Fruit fly (Drosophila melanogaster) whole organism, embryonic: ENCODE data around the gene CG4914.

Source experiments
- Aef1 ChIP-seq: fragments of 200-800 bp; sonication (Bioruptor generic); IDR thresholded peaks from 3 replicates; pipeline ENCODE4 v1.3.6; 2022; ENCODE audit warnings: missing biosample characterization, missing genetic modification characterization
- Atf6 ChIP-seq: fragments of 200-800 bp; sonication (Bioruptor generic); IDR thresholded peaks from 2 replicates; pipeline ENCODE4 v1.3.6; 2022; ENCODE audit warnings: missing biosample characterization, missing genetic modification characterization
- CG10267 ChIP-seq: fragments of 200-800 bp; sonication (Bioruptor generic); optimal IDR thresholded peaks from 2 replicates; lab custom pipeline; 2018; ENCODE audit warnings: missing biosample characterization, mild to moderate bottlenecking, missing genetic modification characterization, moderate library complexity
- CG10979 ChIP-seq: fragments of 200-800 bp; sonication (Bioruptor generic); optimal IDR thresholded peaks from 2 replicates; lab custom pipeline; 2018; ENCODE audit warnings: missing biosample characterization, mild to moderate bottlenecking, missing genetic modification characterization, moderate library complexity
- CG12391 ChIP-seq: fragments of 200-800 bp; sonication (Bioruptor generic); optimal IDR thresholded peaks from 3 replicates; lab custom pipeline; 2018; ENCODE audit warnings: missing biosample characterization, mild to moderate bottlenecking, missing genetic modification characterization, moderate library complexity
- CG13775 ChIP-seq: fragments of 200-800 bp; sonication (Bioruptor generic); optimal IDR thresholded peaks from 3 replicates; lab custom pipeline; 2017; ENCODE audit warnings: missing biosample characterization, mild to moderate bottlenecking, missing genetic modification characterization
- CG17385 ChIP-seq: fragments of 200-800 bp; sonication (Bioruptor generic); optimal IDR thresholded peaks from 3 replicates; lab custom pipeline; 2018; ENCODE audit warnings: missing biosample characterization, mild to moderate bottlenecking, missing genetic modification characterization
- CG17912 ChIP-seq: fragments of 200-800 bp; sonication (Bioruptor generic); optimal IDR thresholded peaks from 2 replicates; lab custom pipeline; 2018; ENCODE audit warnings: missing biosample characterization, mild to moderate bottlenecking, missing genetic modification characterization
- CG1792 ChIP-seq: fragments of 200-800 bp; sonication (Bioruptor generic); optimal IDR thresholded peaks from 2 replicates; lab custom pipeline; 2016; ENCODE audit warnings: missing biosample characterization, missing genetic modification characterization
- CG18599 ChIP-seq: fragments of 200-800 bp; sonication (Bioruptor generic); optimal IDR thresholded peaks from 3 replicates; lab custom pipeline; 2017; ENCODE audit warnings: missing biosample characterization, missing genetic modification characterization, mild to moderate bottlenecking, moderate library complexity, missing genetic modification reagents
- CG2116 ChIP-seq: fragments of 200-800 bp; sonication (Bioruptor generic); optimal IDR thresholded peaks from 3 replicates; lab custom pipeline; 2018; ENCODE audit warnings: missing biosample characterization, mild to moderate bottlenecking, missing genetic modification characterization
- CG4360 ChIP-seq: fragments of 200-800 bp; sonication (Bioruptor generic); IDR thresholded peaks from 2 replicates; pipeline ENCODE4 v1.3.6; 2022; ENCODE audit warnings: missing biosample characterization, missing genetic modification characterization
- CG4404 ChIP-seq: fragments of 200-800 bp; sonication (Bioruptor generic); IDR thresholded peaks from 2 replicates; pipeline ENCODE4 v1.3.6; 2022; ENCODE audit warnings: missing biosample characterization, missing genetic modification characterization
- CG4820 ChIP-seq: fragments of 200-800 bp; sonication (Bioruptor generic); optimal IDR thresholded peaks from 3 replicates; lab custom pipeline; 2016; ENCODE audit warnings: missing biosample characterization, missing genetic modification characterization
- CG7745 ChIP-seq: fragments of 200-800 bp; sonication (Bioruptor generic); optimal IDR thresholded peaks from 2 replicates; lab custom pipeline; 2018; ENCODE audit warnings: missing biosample characterization, mild to moderate bottlenecking, missing genetic modification characterization, moderate library complexity
- CG8924 ChIP-seq: fragments of 200-800 bp; optimal IDR thresholded peaks from 3 replicates; lab custom pipeline; 2019; ENCODE audit warnings: missing biosample characterization, mild to moderate bottlenecking, missing genetic modification characterization, moderate library complexity
- CTCF ChIP-seq: fragments of 200-800 bp; sonication (Bioruptor generic); optimal IDR thresholded peaks from 2 replicates; lab custom pipeline; 2017; ENCODE audit warnings: missing biosample characterization, mild to moderate bottlenecking, missing genetic modification characterization, moderate library complexity
- Chrac-16 ChIP-seq: fragments of 200-800 bp; sonication (Bioruptor generic); optimal IDR thresholded peaks from 3 replicates; lab custom pipeline; 2016; ENCODE audit warnings: missing biosample characterization, missing genetic modification characterization
- D ChIP-seq, 2 experiments: fragments of 200-800 bp in 1 of 2; fragments of >200 bp in 1 of 2; sonication (Bioruptor generic) in 1 of 2; optimal IDR thresholded peaks; 2 replicates in 1 of 2; 3 replicates in 1 of 2; lab custom pipeline; 2017; ENCODE audit warnings: mild to moderate bottlenecking in 1 of 2, missing biosample characterization in 1 of 2, missing genetic modification characterization in 1 of 2, missing genetic modification reagents in 1 of 2
- Dip3 ChIP-seq: fragments of 200-800 bp; sonication (Bioruptor generic); optimal IDR thresholded peaks from 3 replicates; lab custom pipeline; 2016; ENCODE audit warnings: missing biosample characterization, missing genetic modification characterization
- ERR ChIP-seq: fragments of 200-800 bp; sonication (Bioruptor generic); optimal IDR thresholded peaks from 2 replicates; lab custom pipeline; 2016; ENCODE audit warnings: missing biosample characterization, missing genetic modification characterization
- HHEX ChIP-seq: fragments of 200-800 bp; sonication (Bioruptor generic); optimal IDR thresholded peaks from 3 replicates; lab custom pipeline; 2017; ENCODE audit warnings: missing biosample characterization, mild to moderate bottlenecking, missing genetic modification characterization, missing genetic modification reagents
- HLH4C ChIP-seq: fragments of 200-800 bp; sonication (Bioruptor generic); IDR thresholded peaks from 3 replicates; pipeline ENCODE4 v1.3.6; 2022; ENCODE audit warnings: missing biosample characterization, missing genetic modification characterization; ENCODE audit not compliant: partially characterized antibody
- HmgZ ChIP-seq: fragments of 200-800 bp; sonication (Bioruptor generic); optimal IDR thresholded peaks from 2 replicates; lab custom pipeline; 2018; ENCODE audit warnings: missing biosample characterization, mild to moderate bottlenecking, missing genetic modification characterization
- Hr39 ChIP-seq: fragments of >200 bp; optimal IDR thresholded peaks from 2 replicates; lab custom pipeline; 2017
- Oli ChIP-seq: fragments of 200-800 bp; sonication (Bioruptor generic); optimal IDR thresholded peaks from 2 replicates; lab custom pipeline; 2018; ENCODE audit warnings: missing biosample characterization, mild to moderate bottlenecking, missing genetic modification characterization, moderate library complexity
- Pdp1 ChIP-seq, 2 experiments: fragments of 200-800 bp; sonication (Bioruptor generic); optimal IDR thresholded peaks; 3 replicates each; lab custom pipeline; 2016; ENCODE audit warnings: missing biosample characterization in 2 of 2, missing genetic modification characterization in 2 of 2, mild to moderate bottlenecking in 1 of 2, moderate library complexity in 1 of 2
- Ptx1 ChIP-seq: fragments of 200-800 bp; sonication (Bioruptor generic); IDR thresholded peaks from 2 replicates; pipeline ENCODE4 v1.3.6; 2022; ENCODE audit warnings: missing biosample characterization, missing genetic modification characterization
- Rfx ChIP-seq: fragments of 200-800 bp; sonication (Bioruptor generic); IDR thresholded peaks from 2 replicates; pipeline ENCODE4 v1.3.6; 2022; ENCODE audit warnings: missing biosample characterization, missing genetic modification characterization
- Side ChIP-seq: fragments of 200-800 bp; sonication (Bioruptor generic); optimal IDR thresholded peaks from 2 replicates; lab custom pipeline; 2016; ENCODE audit warnings: missing biosample characterization, missing genetic modification characterization
- Ssrp ChIP-seq: fragments of 200-800 bp; sonication (Bioruptor generic); optimal IDR thresholded peaks from 2 replicates; lab custom pipeline; 2018; ENCODE audit warnings: missing biosample characterization, mild to moderate bottlenecking, missing genetic modification characterization, moderate library complexity
- Stat92E ChIP-seq, 3 experiments: fragments of >200 bp in 2 of 3; fragments of 200-800 bp in 1 of 3; sonication (Bioruptor generic) in 1 of 3; optimal IDR thresholded peaks; 2 replicates each; lab custom pipeline; 2017 to 2019; ENCODE audit warnings: missing biosample characterization in 3 of 3, missing genetic modification characterization in 3 of 3, mild to moderate bottlenecking in 1 of 3, moderate library complexity in 1 of 3
- ara ChIP-seq: fragments of 200-800 bp; sonication (Bioruptor generic); IDR thresholded peaks from 2 replicates; pipeline ENCODE4 v1.3.6; 2022; ENCODE audit warnings: missing biosample characterization, missing genetic modification characterization
- az2 ChIP-seq: fragments of 200-800 bp; sonication (Bioruptor generic); optimal IDR thresholded peaks from 3 replicates; lab custom pipeline; 2016; ENCODE audit warnings: missing biosample characterization, missing genetic modification characterization
- bsh ChIP-seq, 2 experiments: fragments of 200-800 bp; sonication (Bioruptor generic); optimal IDR thresholded peaks; 2 replicates each; lab custom pipeline; 2017 to 2018; ENCODE audit warnings: mild to moderate bottlenecking in 2 of 2, missing biosample characterization in 2 of 2, missing genetic modification characterization in 2 of 2, moderate library complexity in 1 of 2
- chif ChIP-seq, 2 experiments: fragments of 200-800 bp; sonication (Bioruptor generic); optimal IDR thresholded peaks; 3 replicates each; lab custom pipeline; 2016; ENCODE audit warnings: missing biosample characterization in 2 of 2, missing genetic modification characterization in 2 of 2
- grau ChIP-seq: fragments of 200-800 bp; optimal IDR thresholded peaks from 3 replicates; lab custom pipeline; 2019; ENCODE audit warnings: missing biosample characterization, mild to moderate bottlenecking, missing genetic modification characterization, moderate library complexity
- ind ChIP-seq: fragments of 200-800 bp; sonication (Bioruptor generic); optimal IDR thresholded peaks from 3 replicates; lab custom pipeline; 2016; ENCODE audit warnings: missing biosample characterization, missing genetic modification characterization
- lmd ChIP-seq: fragments of 200-800 bp; sonication (Bioruptor generic); IDR thresholded peaks from 2 replicates; pipeline ENCODE4 v1.3.6; 2022; ENCODE audit warnings: missing biosample characterization, missing genetic modification characterization
- lola ChIP-seq, 3 experiments: fragments of >200 bp in 2 of 3; fragments of 200-800 bp in 1 of 3; sonication (Bioruptor generic) in 1 of 3; optimal IDR thresholded peaks; 2 replicates each; lab custom pipeline; 2017 to 2019; ENCODE audit warnings: missing biosample characterization in 3 of 3, missing genetic modification characterization in 3 of 3, mild to moderate bottlenecking in 1 of 3, moderate library complexity in 1 of 3
- luna ChIP-seq: fragments of 200-800 bp; sonication (Bioruptor generic); optimal IDR thresholded peaks from 2 replicates; lab custom pipeline; 2016; ENCODE audit warnings: missing biosample characterization, missing genetic modification characterization
- pb ChIP-seq: fragments of 200-800 bp; sonication (Bioruptor generic); optimal IDR thresholded peaks from 3 replicates; lab custom pipeline; 2016; ENCODE audit warnings: missing biosample characterization, missing genetic modification characterization
- repo ChIP-seq: fragments of 200-800 bp; sonication (Bioruptor generic); optimal IDR thresholded peaks from 2 replicates; lab custom pipeline; 2016; ENCODE audit warnings: missing biosample characterization, missing genetic modification characterization
- salm ChIP-seq: fragments of 200-800 bp; sonication (Bioruptor generic); optimal IDR thresholded peaks from 2 replicates; lab custom pipeline; 2018; ENCODE audit warnings: missing biosample characterization, mild to moderate bottlenecking, missing genetic modification characterization
- trem ChIP-seq: fragments of 200-800 bp; optimal IDR thresholded peaks from 3 replicates; lab custom pipeline; 2019; ENCODE audit warnings: missing biosample characterization, mild to moderate bottlenecking, missing genetic modification characterization, moderate library complexity
- trh ChIP-seq: fragments of 200-800 bp; sonication (Bioruptor generic); optimal IDR thresholded peaks from 2 replicates; lab custom pipeline; 2016; ENCODE audit warnings: missing biosample characterization, missing genetic modification characterization
- unpg ChIP-seq: fragments of 200-800 bp; sonication (Bioruptor generic); optimal IDR thresholded peaks from 3 replicates; lab custom pipeline; 2018; ENCODE audit warnings: missing biosample characterization, mild to moderate bottlenecking, missing genetic modification characterization, moderate library complexity

CG4914 gene

dm6 chr3L:14634773-14635563, 43.0 kb downstream of the CG4914 start (continued):
- peak; percentile 76 for TF ChIP-seq Oli (tag; lab: Kevin White, UChicago)
- TF ChIP-seq CG10267 (tag; lab: Kevin White, UChicago) = peak; percentile 88
- TF ChIP-seq lmd (GFP tag; lab: Robert Waterston, UW) = peak; percentile 46; the same call in 1 of the 2 replicates
- peak in 1 of 3 experiments; percentile 67 for TF ChIP-seq Stat92E (GFP tag; optimal IDR thresholded peaks at IDR 0.05; lab: Kevin White, UChicago)
- TF ChIP-seq Chrac-16 (GFP tag; lab: Kevin White, UChicago) = peak; percentile 67
- TF ChIP-seq CG18599 (GFP tag; lab: Kevin White, UChicago) = peak; percentile 36
- TF ChIP-seq CG17385 = peak; percentile 60
- peak; percentile 7; the same call in 1 of the 2 replicates for TF ChIP-seq CG4360 (GFP tag; lab: Robert Waterston, UW)
- peak; percentile 93 for TF ChIP-seq trem
- TF ChIP-seq CG13775 = peak; percentile 77
- TF ChIP-seq lola (GFP tag; optimal IDR thresholded peaks at IDR 0.05; lab: Kevin White, UChicago) = peak in 1 of 3 experiments; percentile 97
- TF ChIP-seq CG12391 (tag; lab: Kevin White, UChicago) = peak; percentile 91
- TF ChIP-seq unpg (GFP tag; lab: Kevin White, UChicago) = peak; percentile 73
- peak; percentile 18 for TF ChIP-seq HmgZ (tag; lab: Kevin White, UChicago)
- peak; percentile 85 for TF ChIP-seq CG4404
- TF ChIP-seq chif (GFP tag; optimal IDR thresholded peaks at IDR 0.05; lab: Kevin White, UChicago) = peak in 1 of 2 experiments; percentile 44
- TF ChIP-seq HLH4C (GFP tag; lab: Robert Waterston, UW) = 0 out of 3 replicates have a peak, but pooled peaks have one; percentile 38
- no peak for TF ChIP-seq CG17912
- peak in 1 of 2 experiments; percentile 87 for TF ChIP-seq bsh (GFP tag; optimal IDR thresholded peaks at IDR 0.05; lab: Kevin White, UChicago)
- no peak for TF ChIP-seq Aef1 (GFP tag; lab: Robert Waterston, UW)
- no peak for TF ChIP-seq D (optimal IDR thresholded peaks at IDR 0.05; lab: Kevin White, UChicago)
- TF ChIP-seq D (GFP tag; optimal IDR thresholded peaks at IDR 0.05; lab: Kevin White, UChicago) = peak; percentile 83
- peak; percentile 70 for TF ChIP-seq az2
- TF ChIP-seq CTCF = peak; percentile 19
- TF ChIP-seq Side (GFP tag; lab: Kevin White, UChicago) = no peak
- TF ChIP-seq CG8924 = peak; percentile 82
- peak; percentile 5 for TF ChIP-seq ind
- TF ChIP-seq CG2116 (GFP tag; lab: Kevin White, UChicago) = peak; percentile 38
- TF ChIP-seq Dip3 (GFP tag; lab: Kevin White, UChicago) = no peak
- peak; percentile 39 for TF ChIP-seq trh (GFP tag; lab: Kevin White, UChicago)
- no peak for TF ChIP-seq luna
- no peak for TF ChIP-seq repo
- peak; percentile 64 for TF ChIP-seq ara (GFP tag; lab: Robert Waterston, UW)
- peak; percentile 81 for TF ChIP-seq Ssrp (tag; lab: Kevin White, UChicago)
- TF ChIP-seq pb (GFP tag; lab: Kevin White, UChicago) = no peak
- peak; percentile 23 for TF ChIP-seq HHEX (GFP tag; lab: Kevin White, UChicago)
- TF ChIP-seq Hr39 (lab: Kevin White, UChicago) = no peak
- TF ChIP-seq CG1792 = no peak
- TF ChIP-seq salm (tag; lab: Kevin White, UChicago) = peak; percentile 10
- TF ChIP-seq CG10979 (tag; lab: Kevin White, UChicago) = peak; percentile 95
- TF ChIP-seq ERR (GFP tag; lab: Kevin White, UChicago) = no peak
- TF ChIP-seq grau = peak; percentile 80
- peak; percentile 65 for TF ChIP-seq CG4820 (GFP tag; lab: Kevin White, UChicago)
- peak; percentile 43; the same call in 1 of the 2 replicates for TF ChIP-seq Ptx1 (GFP tag; lab: Robert Waterston, UW)
- TF ChIP-seq Rfx (GFP tag; lab: Robert Waterston, UW) = no peak
- TF ChIP-seq CG7745 = no peak
- peak in 1 of 2 experiments; percentile 31 for TF ChIP-seq Pdp1 (GFP tag; optimal IDR thresholded peaks at IDR 0.05; lab: Kevin White, UChicago)
- 0 out of 2 replicates have a peak, but pooled peaks have one; percentile 27 for TF ChIP-seq Atf6 (GFP tag; lab: Robert Waterston, UW)
